Worm (Caenorhabditis elegans) whole organism, late embryonic: ENCODE measurements around the gene wht-5.

ENCODE experiments used
- ama-1 ChIP-seq: fragments of 150-350 bp; optimal IDR thresholded peaks from 2 replicates; lab custom pipeline; 2014
- elt-2 ChIP-seq: sonication (generic microtip); optimal IDR thresholded peaks from 2 replicates; lab custom pipeline; 2016; ENCODE audit warnings: missing genetic modification reagents, missing genetic modification characterization, missing compliant biosample characterization
- rnt-1 ChIP-seq: sonication (generic microtip); optimal IDR thresholded peaks from 2 replicates; lab custom pipeline; 2016; ENCODE audit warnings: missing genetic modification characterization, missing compliant biosample characterization

DNA sequence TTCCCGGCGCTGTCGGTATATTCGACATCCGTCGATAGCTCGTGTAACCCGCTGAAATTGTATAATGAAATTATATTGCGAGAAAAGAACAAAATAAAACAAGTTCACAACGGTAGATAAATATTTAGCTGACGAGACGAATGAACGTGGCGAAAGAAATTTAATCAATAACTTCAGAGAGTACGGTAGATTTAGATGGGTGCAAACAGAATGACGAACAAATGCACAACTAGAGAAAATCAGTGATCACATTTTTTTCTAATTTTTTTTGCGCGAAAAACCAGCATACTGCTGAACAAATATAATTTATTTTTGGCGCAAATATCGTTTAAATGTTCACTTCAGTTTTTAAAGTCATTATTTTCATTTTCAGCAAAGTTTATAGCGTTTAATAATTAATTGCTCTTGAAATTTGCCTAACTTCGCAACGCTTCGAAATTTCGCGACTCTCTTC is 23.4 kb downstream of the wht-5 start, which contains the start of gene sec-24.2:
- TF ChIP-seq ama-1 (lab: Kevin White, UChicago) = no peak
- no peak for TF ChIP-seq rnt-1 (tag; lab: Kevin White, UChicago)
- TF ChIP-seq elt-2 (tag; lab: Kevin White, UChicago) = no peak
